Worm (Caenorhabditis elegans) whole organism, L1 larva: ENCODE data around the gene F26F12.8.
A peak's percentile ranks its signal among the peaks of the same experiment; 100 is the strongest.

Source experiments
- F16B12.6 ChIP-seq: fragments of 150-350 bp; optimal IDR thresholded peaks from 2 replicates; lab custom pipeline; 2014; ENCODE audit warnings: missing biosample characterization, missing genetic modification characterization
- Y116A8C.19 ChIP-seq: sonication (generic microtip); optimal IDR thresholded peaks from 2 replicates; lab custom pipeline; 2016; ENCODE audit warnings: missing compliant biosample characterization, missing genetic modification characterization, borderline replicate concordance
- ama-1 ChIP-seq: fragments of 150-350 bp; optimal IDR thresholded peaks from 2 replicates; lab custom pipeline; 2014
- ceh-8 ChIP-seq: fragments of 200-800 bp; sonication (Bioruptor generic); optimal IDR thresholded peaks from 2 replicates; lab custom pipeline; 2018; ENCODE audit warnings: mild to moderate bottlenecking, missing genetic modification characterization, moderate library complexity, missing compliant biosample characterization
- ceh-82 ChIP-seq, 3 experiments: fragments of 150-350 bp in 1 of 3; sonication (generic microtip) in 2 of 3; optimal IDR thresholded peaks; 2 replicates each; lab custom pipeline; 2014 to 2017; ENCODE audit warnings: missing biosample characterization in 3 of 3, missing genetic modification characterization in 3 of 3
- dpl-1 ChIP-seq, 3 experiments: fragments of 150-350 bp in 2 of 3; sonication (generic microtip) in 1 of 3; optimal IDR thresholded peaks; 2 replicates each; lab custom pipeline; 2014 to 2017; ENCODE audit warnings: missing biosample characterization in 3 of 3, missing genetic modification characterization in 3 of 3, missing genetic modification reagents in 3 of 3
- efl-1 ChIP-seq, 4 experiments: fragments of 150-350 bp; optimal IDR thresholded peaks in 3 of 4; peaks in 1 of 4; 1 replicate in 1 of 4; 2 replicates in 3 of 4; lab custom pipeline; 2014; ENCODE audit warnings: missing biosample characterization in 2 of 4, missing genetic modification characterization in 2 of 4, missing genetic modification reagents in 2 of 4
- efl-3 ChIP-seq: fragments of 200-800 bp; sonication (Bioruptor generic); optimal IDR thresholded peaks from 2 replicates; lab custom pipeline; 2018; ENCODE audit warnings: mild to moderate bottlenecking, missing genetic modification characterization, missing compliant biosample characterization
- egl-13 ChIP-seq: sonication (generic microtip); optimal IDR thresholded peaks from 2 replicates; lab custom pipeline; 2016; ENCODE audit warnings: missing genotype, missing genetic modification reagents, missing genetic modification characterization, missing compliant biosample characterization
- egl-27 ChIP-seq, 2 experiments: fragments of 150-350 bp in 1 of 2; sonication (generic microtip); optimal IDR thresholded peaks; 3 replicates each; lab custom pipeline; 2017 to 2018; ENCODE audit warnings: missing biosample characterization in 2 of 2, missing genetic modification characterization in 2 of 2, missing genetic modification reagents in 2 of 2
- ets-5 ChIP-seq: fragments of 200-800 bp; sonication (Bioruptor generic); IDR thresholded peaks from 2 replicates; pipeline ENCODE4 v1.3.6; 2022; ENCODE audit warnings: missing genetic modification characterization, missing compliant biosample characterization
- fkh-10 ChIP-seq: sonication (generic microtip); optimal IDR thresholded peaks from 2 replicates; lab custom pipeline; 2017; ENCODE audit warnings: missing biosample characterization, missing genetic modification reagents, missing genetic modification characterization
- fos-1 ChIP-seq: fragments of 150-350 bp; optimal IDR thresholded peaks from 2 replicates; lab custom pipeline; 2014; ENCODE audit warnings: missing biosample characterization, missing genetic modification characterization
- hlh-4 ChIP-seq: sonication (generic microtip); optimal IDR thresholded peaks from 2 replicates; lab custom pipeline; 2016; ENCODE audit warnings: mild to moderate bottlenecking, missing genetic modification characterization, missing compliant biosample characterization
- hpl-2 ChIP-seq: fragments of 150-350 bp; optimal IDR thresholded peaks from 2 replicates; lab custom pipeline; 2014; ENCODE audit warnings: missing biosample characterization, missing genetic modification reagents, missing genetic modification characterization
- lir-3 ChIP-seq: sonication (generic microtip); optimal IDR thresholded peaks from 2 replicates; lab custom pipeline; 2016; ENCODE audit warnings: mild to moderate bottlenecking, missing genetic modification characterization, moderate library complexity, missing compliant biosample characterization; ENCODE audit not compliant: poor library complexity
- lsy-2 ChIP-seq, 2 experiments: fragments of 150-350 bp; optimal IDR thresholded peaks; 2 replicates each; lab custom pipeline; 2014; ENCODE audit warnings: missing biosample characterization in 2 of 2, missing genetic modification characterization in 2 of 2
- mab-9 ChIP-seq: fragments of 200-800 bp; sonication (Bioruptor generic); IDR thresholded peaks from 2 replicates; pipeline ENCODE4 v1.3.6; 2022; ENCODE audit warnings: missing genetic modification reagents, missing genetic modification characterization, missing compliant biosample characterization
- mef-2 ChIP-seq: fragments of 150-350 bp; optimal IDR thresholded peaks from 2 replicates; lab custom pipeline; 2014; ENCODE audit warnings: missing biosample characterization, missing genetic modification characterization
- nhr-19 ChIP-seq: fragments of 200-800 bp; sonication (Bioruptor generic); conservative IDR thresholded peaks from 2 replicates; pipeline ENCODE4 v1.3.6; 2022; ENCODE audit warnings: missing genetic modification characterization, missing compliant biosample characterization
- nhr-28 ChIP-seq: fragments of 150-350 bp; optimal IDR thresholded peaks from 2 replicates; lab custom pipeline; 2014; ENCODE audit warnings: missing biosample characterization, missing genetic modification characterization
- nhr-47 ChIP-seq: sonication (generic microtip); optimal IDR thresholded peaks from 2 replicates; lab custom pipeline; 2016; ENCODE audit warnings: mild to moderate bottlenecking, missing genetic modification characterization, moderate library complexity, missing compliant biosample characterization
- nhr-71 ChIP-seq: sonication (generic microtip); optimal IDR thresholded peaks from 2 replicates; lab custom pipeline; 2016; ENCODE audit warnings: mild to moderate bottlenecking, missing genetic modification characterization, moderate library complexity, missing compliant biosample characterization
- nhr-77 ChIP-seq: fragments of 150-350 bp; optimal IDR thresholded peaks from 2 replicates; lab custom pipeline; 2014; ENCODE audit warnings: missing biosample characterization, missing genetic modification characterization
- nhr-84 ChIP-seq: sonication (generic microtip); optimal IDR thresholded peaks from 2 replicates; lab custom pipeline; 2017; ENCODE audit warnings: missing biosample characterization, missing genetic modification characterization
- nhr-85 ChIP-seq: sonication (generic microtip); peaks from one replicate; lab custom pipeline; 2016; ENCODE audit warnings: missing genetic modification characterization, inconsistent platforms, missing compliant biosample characterization
- nhr-90 ChIP-seq: sonication (generic microtip); optimal IDR thresholded peaks from 2 replicates; lab custom pipeline; 2016; ENCODE audit warnings: mild to moderate bottlenecking, missing genetic modification characterization, missing compliant biosample characterization; ENCODE audit not compliant: poor library complexity
- pax-3 ChIP-seq: fragments of 200-800 bp; sonication (Bioruptor generic); optimal IDR thresholded peaks from 2 replicates; lab custom pipeline; 2018; ENCODE audit warnings: mild to moderate bottlenecking, missing genetic modification characterization, moderate library complexity, missing compliant biosample characterization
- snu-23 ChIP-seq: sonication (generic microtip); optimal IDR thresholded peaks from 2 replicates; lab custom pipeline; 2016; ENCODE audit warnings: missing genetic modification characterization, missing compliant biosample characterization
- sup-37 ChIP-seq: fragments of 200-800 bp; sonication (Bioruptor generic); optimal IDR thresholded peaks from 2 replicates; lab custom pipeline; 2018; ENCODE audit warnings: mild to moderate bottlenecking, missing genetic modification characterization, missing compliant biosample characterization
- unc-86 ChIP-seq: sonication (generic microtip); optimal IDR thresholded peaks from 2 replicates; lab custom pipeline; 2016; ENCODE audit warnings: missing genetic modification characterization, missing compliant biosample characterization
- xbp-1 ChIP-seq: sonication (generic microtip); optimal IDR thresholded peaks from 2 replicates; lab custom pipeline; 2016; ENCODE audit warnings: missing genetic modification characterization, missing compliant biosample characterization
- zag-1 ChIP-seq: fragments of 150-350 bp; optimal IDR thresholded peaks from 2 replicates; lab custom pipeline; 2014; ENCODE audit warnings: missing biosample characterization, missing genetic modification characterization

F26F12.8 gene

ce11 chrV:5838576-5839366, 23.6 kb downstream of the F26F12.8 start, which contains the start of gene F26F12.2 (continued):
- TF ChIP-seq xbp-1 (tag; lab: Kevin White, UChicago) (no peak), F16B12.6 (tag; lab: Kevin White, UChicago) (no peak), snu-23 (GFP tag; lab: Kevin White, UChicago) (peak; percentile 17), ets-5 (GFP tag; lab: Robert Waterston, UW) (no peak), ama-1 (lab: Kevin White, UChicago) (peak; percentile 74), ceh-8 (GFP tag; lab: Kevin White, UChicago) (no peak), dpl-1 (GFP tag; optimal IDR thresholded peaks at IDR 0.05; lab: Kevin White, UChicago) (no peak), nhr-71 (tag; lab: Kevin White, UChicago) (peak; percentile 27), efl-1 (optimal IDR thresholded peaks at IDR 0.05; lab: Kevin White, UChicago) (peak in 1 of 2 experiments; percentile 2), efl-1 (GFP tag; optimal IDR thresholded peaks at IDR 0.05 in 1 of 2; lab: Kevin White, UChicago) (peak in 1 of 2 experiments; percentile 90), hpl-2 (GFP tag; lab: Kevin White, UChicago) (no peak), nhr-90 (tag; lab: Kevin White, UChicago) (peak; percentile 9), nhr-77 (tag; lab: Kevin White, UChicago) (no peak), mab-9 (GFP tag; lab: Robert Waterston, UW) (no peak), sup-37 (GFP tag; lab: Kevin White, UChicago) (peak; percentile 1), lir-3 (tag; lab: Kevin White, UChicago) (peak; percentile 24)

DNA sequence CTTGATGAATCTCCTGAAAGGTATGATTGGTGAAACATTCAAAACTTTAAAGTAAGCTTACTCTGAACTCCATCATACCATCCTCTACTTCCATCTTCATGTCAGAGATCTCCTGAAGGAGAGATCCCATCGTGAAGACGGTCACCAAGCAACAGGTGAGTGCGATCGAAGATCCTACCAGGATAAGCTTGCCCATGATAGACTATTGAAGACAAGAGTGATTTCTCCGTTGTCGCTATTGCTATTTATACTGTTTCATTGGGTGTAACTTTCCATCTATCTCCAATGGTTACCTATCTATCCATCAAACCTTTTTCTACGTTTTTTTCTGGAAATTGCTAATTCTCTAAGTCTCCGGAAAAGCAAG, 25.7 kb downstream of the F26F12.8 start, which contains the start of gene col-140:
Gene col-140 (minus strand): TSS at position 219 of the 367 bp plus-strand sequence.
- no peak for TF ChIP-seq zag-1 (tag; lab: Kevin White, UChicago)
- peak; percentile 33 for TF ChIP-seq nhr-85 (tag; lab: Kevin White, UChicago)
- no peak for TF ChIP-seq nhr-84
- no peak for TF ChIP-seq nhr-19 (GFP tag; lab: Robert Waterston, UW)
- no peak for TF ChIP-seq pax-3 (tag; lab: Kevin White, UChicago)
- no peak for TF ChIP-seq hlh-4 (tag; lab: Kevin White, UChicago)
- TF ChIP-seq efl-1 (optimal IDR thresholded peaks at IDR 0.05; lab: Kevin White, UChicago) = no peak
- TF ChIP-seq efl-1 (GFP tag; optimal IDR thresholded peaks at IDR 0.05 in 1 of 2; lab: Kevin White, UChicago) = peak in 1 of 2 experiments; percentile 70
- TF ChIP-seq fkh-10 = no peak
- TF ChIP-seq, all 84 proteins: peak for 2

- TF ChIP-seq Y116A8C.19 (tag; lab: Kevin White, UChicago) (no peak), efl-3 (GFP tag; lab: Kevin White, UChicago) (no peak), egl-13 (no peak), fos-1 (tag; lab: Kevin White, UChicago) (no peak), ets-5 (GFP tag; lab: Robert Waterston, UW) (no peak), efl-1 (optimal IDR thresholded peaks at IDR 0.05; lab: Kevin White, UChicago) (no peak), efl-1 (GFP tag; optimal IDR thresholded peaks at IDR 0.05 in 1 of 2; lab: Kevin White, UChicago) (no peak), nhr-47 (tag; lab: Kevin White, UChicago) (no peak), lsy-2 (tag; optimal IDR thresholded peaks at IDR 0.05; lab: Kevin White, UChicago) (no peak), lir-3 (tag; lab: Kevin White, UChicago) (no peak), unc-86 (tag; lab: Kevin White, UChicago) (no peak), egl-27 (tag; optimal IDR thresholded peaks at IDR 0.05; lab: Kevin White, UChicago) (no peak), ceh-82 (tag; optimal IDR thresholded peaks at IDR 0.05; lab: Kevin White, UChicago) (no peak), mef-2 (tag; lab: Kevin White, UChicago) (no peak), nhr-28 (tag; lab: Kevin White, UChicago) (no peak)
These were observed 26.2 kb downstream of the F26F12.8 start for ce11 chrV:5835979-5836615.
